Fruit fly (Drosophila melanogaster): ENCODE measurements around the gene CG43759.

- TF ChIP-seq CTCF (optimal IDR thresholded peaks at IDR 0.05) (no peak), CG8478 (optimal IDR thresholded peaks at IDR 0.05) (no peak)
These were observed 142.8 kb downstream of the CG43759 start for dm6 chrX:19072969-19073368.

Data from S2 (cell line).